Fruit fly (Drosophila melanogaster) whole organism, wandering third instar larva: Measurements from ENCODE around the gene CG33223.

Source experiments
- Abd-B ChIP-seq: fragments of >200 bp; optimal IDR thresholded peaks from 2 replicates; lab custom pipeline; 2017; ENCODE audit warnings: missing biosample characterization, missing genetic modification characterization
- CrebA ChIP-seq: fragments of 200-800 bp; sonication (Bioruptor generic); optimal IDR thresholded peaks from 2 replicates; lab custom pipeline; 2016; ENCODE audit warnings: missing biosample characterization, mild to moderate bottlenecking, missing genetic modification characterization, borderline replicate concordance
- Hnf4 ChIP-seq: fragments of 200-800 bp; sonication (Bioruptor generic); optimal IDR thresholded peaks from 2 replicates; lab custom pipeline; 2016; ENCODE audit warnings: missing biosample characterization, mild to moderate bottlenecking, missing genetic modification characterization
- OdsH ChIP-seq: fragments of 200-800 bp; sonication (Bioruptor generic); optimal IDR thresholded peaks from 2 replicates; lab custom pipeline; 2016; ENCODE audit warnings: missing biosample characterization, mild to moderate bottlenecking, missing genetic modification characterization
- Rel ChIP-seq, 2 experiments: fragments of 200-800 bp; sonication (Bioruptor generic) in 1 of 2; optimal IDR thresholded peaks; 2 replicates in 1 of 2; 3 replicates in 1 of 2; lab custom pipeline; 2016 to 2019; ENCODE audit warnings: mild to moderate bottlenecking in 2 of 2, missing biosample characterization in 2 of 2, missing genetic modification characterization in 2 of 2, moderate library complexity in 1 of 2
- Vsx2 ChIP-seq: fragments of 200-300, 225-300 bp; sonication (Bioruptor generic); optimal IDR thresholded peaks from 2 replicates; lab custom pipeline; 2018; ENCODE audit warnings: missing biosample characterization, missing genetic modification characterization; ENCODE audit not compliant: partially characterized antibody
- dl ChIP-seq, 2 experiments: fragments of 175-275, 200-275 bp in 1 of 2; fragments of 200-275 bp in 1 of 2; sonication (Bioruptor generic); optimal IDR thresholded peaks; lab custom pipeline; 2018; ENCODE audit warnings: mild to moderate bottlenecking in 2 of 2, missing biosample characterization in 2 of 2, missing genetic modification characterization in 2 of 2, moderate library complexity in 2 of 2; ENCODE audit not compliant: partially characterized antibody in 2 of 2, insufficient read depth in 1 of 2
- fru ChIP-seq: fragments of 200-800 bp; sonication (Bioruptor generic); optimal IDR thresholded peaks from 3 replicates; lab custom pipeline; 2016; ENCODE audit warnings: missing biosample characterization, mild to moderate bottlenecking, missing genetic modification characterization
- lola ChIP-seq: fragments of >200 bp; optimal IDR thresholded peaks from 2 replicates; lab custom pipeline; 2017; ENCODE audit warnings: missing biosample characterization, missing genetic modification characterization
- psq ChIP-seq: fragments of 200-800 bp; sonication (Bioruptor generic); optimal IDR thresholded peaks from 3 replicates; lab custom pipeline; 2017; ENCODE audit warnings: missing biosample characterization, mild to moderate bottlenecking, missing genetic modification characterization, moderate library complexity
- rgr ChIP-seq: fragments of 200-800 bp; sonication (Bioruptor generic); optimal IDR thresholded peaks from 3 replicates; lab custom pipeline; 2016; ENCODE audit warnings: missing biosample characterization, mild to moderate bottlenecking, missing genetic modification characterization

DNA sequence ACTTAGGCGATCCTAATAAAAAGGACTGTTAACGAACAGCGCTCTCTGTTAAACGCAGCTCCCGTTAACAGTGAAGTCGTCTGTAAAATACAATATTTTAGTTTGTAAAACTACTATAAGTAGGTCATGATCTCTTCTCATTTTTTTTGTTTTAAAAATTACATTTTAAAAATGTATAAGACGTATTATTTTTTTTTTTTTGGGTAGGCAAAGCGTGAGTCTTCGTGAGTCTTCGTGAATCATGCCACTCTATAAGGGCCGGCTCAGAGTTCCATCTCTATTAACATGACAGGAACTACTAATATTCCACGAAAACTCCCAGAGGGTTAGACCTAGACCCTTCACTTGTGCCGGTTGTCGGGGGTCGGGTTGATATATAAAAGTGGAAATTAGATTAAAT is 61.0 kb downstream of the CG33223 start:
- TF ChIP-seq fru: no peak
- TF ChIP-seq Hnf4 (GFP tag; lab: Kevin White, UChicago): no peak
- TF ChIP-seq CrebA (GFP tag; lab: Kevin White, UChicago): no peak
- TF ChIP-seq Rel (GFP tag; optimal IDR thresholded peaks at IDR 0.05; lab: Kevin White, UChicago): no peak
- no peak for TF ChIP-seq Rel (tag; optimal IDR thresholded peaks at IDR 0.05; lab: Kevin White, UChicago)
- TF ChIP-seq OdsH: no peak
- no peak for TF ChIP-seq Vsx2 (GFP tag; lab: Kevin White, UChicago)
- TF ChIP-seq psq (GFP tag; lab: Kevin White, UChicago): no peak
- TF ChIP-seq Abd-B (GFP tag; lab: Kevin White, UChicago): no peak
- no peak for TF ChIP-seq lola (GFP tag; lab: Kevin White, UChicago)
- TF ChIP-seq dl (GFP tag; optimal IDR thresholded peaks at IDR 0.05; lab: Kevin White, UChicago; ENCODE audit: insufficient read depth in 1 of 2, partially characterized antibody in 2 of 2): no peak
- TF ChIP-seq rgr (GFP tag; lab: Kevin White, UChicago): no peak
